Fruit fly (Drosophila melanogaster): ENCODE measurements around the gene CG10680.

CG10680 gene

DNA sequence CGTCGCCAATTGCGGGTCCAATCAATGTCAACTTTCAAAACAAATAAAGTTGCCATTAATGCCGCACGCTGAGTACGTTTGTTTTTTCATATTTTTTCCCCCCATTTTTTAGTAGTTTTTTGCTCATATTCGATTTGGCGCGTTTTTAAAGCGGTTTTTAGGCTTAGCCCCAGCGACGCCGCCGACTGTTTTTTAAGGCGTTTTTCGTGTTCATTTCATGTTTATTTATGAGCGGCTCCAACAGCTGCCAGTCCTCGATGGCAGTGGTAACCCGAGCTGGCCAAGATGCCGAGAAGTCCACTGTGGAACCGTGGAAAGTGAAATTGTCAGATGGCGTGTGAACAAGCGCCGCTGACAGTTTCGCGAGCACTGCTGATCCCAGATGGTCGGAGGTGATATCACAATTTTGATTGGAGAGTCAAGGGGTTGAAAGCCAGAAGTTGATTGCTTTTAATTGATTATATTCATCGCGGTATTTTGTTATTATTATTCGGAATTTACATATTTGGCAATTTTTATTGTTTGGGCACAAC lies 15.9 kb upstream of the CG10680 start:
- TF ChIP-seq Blimp-1 (GFP tag; optimal IDR thresholded peaks at IDR 0.05) (peak; percentile 53), CG11762 (GFP tag; optimal IDR thresholded peaks at IDR 0.05; ENCODE audit: insufficient read depth) (no peak), CG1621 (tag; optimal IDR thresholded peaks at IDR 0.05) (no peak), achi (GFP tag; optimal IDR thresholded peaks at IDR 0.05) (no peak), CG10631 (GFP tag; optimal IDR thresholded peaks at IDR 0.05) (no peak), CG34406 (GFP tag; optimal IDR thresholded peaks at IDR 0.05) (no peak), Eip78C (GFP tag) (no peak)

DNA sequence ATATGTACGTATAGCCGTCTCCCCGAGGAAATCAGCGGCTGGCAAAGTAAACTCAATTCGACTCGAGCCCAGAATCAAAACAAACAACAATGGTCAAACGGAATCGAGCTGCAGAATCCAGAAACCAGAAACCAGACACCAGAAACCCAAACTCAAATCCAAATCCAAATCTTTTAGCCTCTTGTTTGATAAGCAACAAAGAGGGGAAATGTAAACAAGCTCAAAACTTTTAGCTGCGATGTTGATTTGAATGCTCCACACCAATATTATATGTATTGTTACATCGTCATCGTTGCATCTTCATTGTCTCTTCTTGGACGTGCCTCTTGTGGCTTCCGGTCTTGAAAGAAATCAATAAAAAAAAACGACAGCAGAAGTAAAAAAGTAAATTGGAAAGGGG lies 14.3 kb upstream of the CG10680 start:
- TF ChIP-seq Eip78C (GFP tag) (peak; percentile 32), eg (GFP tag; IDR thresholded peaks at IDR 0.05) (no peak), Ets96B (tag; optimal IDR thresholded peaks at IDR 0.05) (no peak), salr (GFP tag; optimal IDR thresholded peaks at IDR 0.05) (no peak), CG8319 (GFP tag; optimal IDR thresholded peaks at IDR 0.05) (no peak), CG34406 (GFP tag; optimal IDR thresholded peaks at IDR 0.05) (no peak), CG11294 (GFP tag; IDR thresholded peaks at IDR 0.05) (no peak), CG1621 (tag; optimal IDR thresholded peaks at IDR 0.05) (no peak), CG4318 (GFP tag; optimal IDR thresholded peaks at IDR 0.05) (no peak), Hr4 (GFP tag; optimal IDR thresholded peaks at IDR 0.05) (no peak), topi (GFP tag; optimal IDR thresholded peaks at IDR 0.05) (no peak), CG10669 (GFP tag; optimal IDR thresholded peaks at IDR 0.05) (no peak), Sox14 (GFP tag; optimal IDR thresholded peaks at IDR 0.05) (no peak), lz (GFP tag; optimal IDR thresholded peaks at IDR 0.05) (no peak), CG6792 (GFP tag; optimal IDR thresholded peaks at IDR 0.05) (no peak), fkh (GFP tag; optimal IDR thresholded peaks at IDR 0.05) (peak; percentile 47)

DNA sequence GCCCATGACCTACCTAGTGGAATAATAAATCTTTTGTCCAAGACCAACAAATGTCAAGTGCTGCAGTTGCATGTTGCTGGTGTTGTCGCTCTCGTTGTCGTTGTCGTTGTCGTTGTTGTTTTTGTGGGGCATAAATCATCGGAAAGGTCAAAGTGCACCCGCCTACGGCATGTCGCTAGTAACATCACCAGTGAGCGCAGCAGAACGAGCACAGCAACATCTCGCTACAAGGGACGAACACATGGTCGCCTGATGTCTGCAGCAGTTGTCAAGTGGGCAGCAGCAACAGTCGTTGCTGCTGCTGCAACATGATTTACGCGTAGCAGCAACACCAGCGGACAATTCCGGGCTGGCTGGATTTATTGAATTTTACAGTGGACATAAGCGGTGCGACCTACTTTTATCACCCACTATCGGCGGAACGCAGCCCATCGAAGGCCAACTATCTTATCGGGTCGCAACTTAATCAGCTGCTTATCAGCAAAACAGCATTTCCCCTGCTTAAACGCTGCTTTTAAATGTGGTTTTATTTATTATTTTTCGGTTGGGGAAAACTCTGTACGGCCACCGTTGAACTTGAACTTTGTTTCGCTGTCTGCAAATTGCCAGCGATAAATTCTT lies 12.3 kb upstream of the CG10680 start:
- TF ChIP-seq CG3919 (GFP tag; optimal IDR thresholded peaks at IDR 0.05) (peak; percentile 3), Eip78C (GFP tag) (peak; percentile 39), cyc (GFP tag; optimal IDR thresholded peaks at IDR 0.05) (no peak)

DNA sequence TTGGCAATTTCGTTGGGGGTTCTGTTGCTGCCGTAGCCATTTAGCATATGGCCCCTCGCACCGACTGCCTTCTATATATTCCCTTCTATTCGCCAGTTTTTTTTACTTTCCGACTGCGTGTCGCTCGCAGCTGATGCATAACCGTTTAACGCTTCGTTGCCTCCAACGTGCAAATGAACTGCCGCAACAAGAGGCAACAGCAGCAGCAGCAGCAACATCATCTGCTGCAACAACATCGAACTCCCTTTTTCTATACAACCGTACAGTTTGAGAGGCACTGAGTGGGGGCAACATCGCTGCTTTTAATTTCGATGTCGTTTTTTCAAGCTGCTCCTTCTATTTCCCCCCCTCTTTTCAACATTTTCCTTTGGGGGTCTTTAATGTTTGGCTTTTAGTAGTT lies 11.7 kb upstream of the CG10680 start:
- TF ChIP-seq svp (GFP tag) (peak; percentile 24), Ets21C (GFP tag; optimal IDR thresholded peaks at IDR 0.05) (no peak), ss (GFP tag; optimal IDR thresholded peaks at IDR 0.05) (peak in 1 of 2 experiments; percentile 35), CG3919 (GFP tag; optimal IDR thresholded peaks at IDR 0.05) (peak; percentile 52)

DNA sequence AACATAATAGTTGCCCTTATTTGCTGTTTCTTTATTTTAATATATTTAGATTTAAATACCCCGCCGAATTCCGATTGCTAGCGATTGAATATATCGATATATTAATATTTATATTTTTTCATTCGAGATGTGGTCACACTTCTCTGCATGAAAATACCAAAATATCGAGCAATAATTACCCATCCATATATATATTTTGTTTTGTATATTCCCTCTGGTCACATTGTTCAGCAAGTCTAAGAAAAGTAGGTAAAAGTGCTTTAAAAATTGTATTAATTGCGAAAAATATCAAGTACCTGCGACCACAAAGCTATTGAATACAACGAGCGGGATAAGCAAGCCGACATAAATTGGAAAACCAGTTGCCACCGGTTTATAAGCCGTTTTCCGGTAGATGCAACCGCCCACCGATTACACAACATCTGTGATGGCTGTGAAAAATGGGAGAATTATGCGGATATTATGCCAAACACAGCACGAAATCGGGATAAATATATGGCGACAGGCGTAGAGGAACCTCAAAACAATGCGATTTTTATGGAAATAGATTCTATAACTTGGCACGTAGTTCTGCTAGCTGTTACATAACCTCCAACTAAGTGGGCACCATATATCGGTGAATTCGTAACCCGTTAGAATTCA lies 5.3 kb upstream of the CG10680 start, which contains the start of gene COX4:
TSS of gene COX4 (plus strand) at position 194 of the 642 bp plus-strand sequence.
- TF ChIP-seq vri (GFP tag; optimal IDR thresholded peaks at IDR 0.05) (peak; percentile 58), Ets96B (tag; optimal IDR thresholded peaks at IDR 0.05) (no peak), CG6854 (GFP tag; optimal IDR thresholded peaks at IDR 0.05) (peak; percentile 29)

DNA sequence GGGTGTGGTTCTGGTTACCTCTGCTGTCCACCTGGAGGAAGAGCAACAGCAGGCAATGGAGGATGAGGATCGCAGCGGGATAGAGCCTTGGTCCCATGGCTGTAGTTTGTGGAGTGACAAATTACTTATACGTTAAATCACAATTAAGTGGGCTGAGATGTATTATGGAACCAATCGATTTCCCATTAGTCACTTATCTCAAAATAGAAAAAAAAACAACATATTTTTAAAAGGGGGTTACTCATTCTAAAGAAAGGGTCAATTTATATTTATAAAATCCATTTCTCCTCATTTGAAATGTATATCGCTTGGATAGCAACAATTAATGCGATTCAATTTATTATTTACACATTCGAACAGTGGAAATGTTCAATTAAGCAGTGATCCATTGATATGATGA lies 3.0 kb upstream of the CG10680 start, which contains the start of gene CG34051:
TSS of gene CG34051 (minus strand) at position 101 of the 400 bp plus-strand sequence.
- TF ChIP-seq CG7368 (GFP tag; optimal IDR thresholded peaks at IDR 0.05) (no peak), Hr38 (GFP tag; optimal IDR thresholded peaks at IDR 0.05) (no peak), CG16779 (tag; optimal IDR thresholded peaks at IDR 0.05) (no peak), achi (GFP tag; optimal IDR thresholded peaks at IDR 0.05) (no peak), lz (GFP tag; optimal IDR thresholded peaks at IDR 0.05) (no peak), CG11762 (GFP tag; optimal IDR thresholded peaks at IDR 0.05; ENCODE audit: insufficient read depth) (no peak), Hr4 (GFP tag; optimal IDR thresholded peaks at IDR 0.05) (no peak), CG10631 (GFP tag; optimal IDR thresholded peaks at IDR 0.05) (no peak), esn (GFP tag; optimal IDR thresholded peaks at IDR 0.05) (no peak), Sox15 (GFP tag; optimal IDR thresholded peaks at IDR 0.05) (no peak), fd59A (GFP tag; optimal IDR thresholded peaks at IDR 0.05) (no peak), CG15336 (GFP tag; IDR thresholded peaks at IDR 0.05) (no peak), Met (GFP tag; optimal IDR thresholded peaks at IDR 0.05) (no peak), CG1621 (tag; optimal IDR thresholded peaks at IDR 0.05) (no peak), Blimp-1 (GFP tag; optimal IDR thresholded peaks at IDR 0.05) (no peak), CG8632 (GFP tag; optimal IDR thresholded peaks at IDR 0.05) (no peak), CG32006 (GFP tag; optimal IDR thresholded peaks at IDR 0.05) (no peak), CG6792 (GFP tag; optimal IDR thresholded peaks at IDR 0.05) (no peak), fd85E (GFP tag; optimal IDR thresholded peaks at IDR 0.05) (no peak), CG6808 (GFP tag; optimal IDR thresholded peaks at IDR 0.05) (no peak)
